Worm (Caenorhabditis elegans): ENCODE results near the gene cdka-1.

- TF ChIP-seq cog-1 (tag; optimal IDR thresholded peaks at IDR 0.05) (no peak), flt-1 (GFP tag; IDR thresholded peaks at IDR 0.05) (no peak), ref-1 (GFP tag; conservative IDR thresholded peaks at IDR 0.05) (no peak), klf-2 (GFP tag; conservative IDR thresholded peaks at IDR 0.05) (no peak), med-1 (GFP tag; optimal IDR thresholded peaks at IDR 0.05; ENCODE audit: insufficient read depth) (no peak), ztf-29 (GFP tag; IDR thresholded peaks at IDR 0.05) (no peak), ztf-23 (GFP tag; IDR thresholded peaks at IDR 0.05) (no peak), T22C8.4 (GFP tag; IDR thresholded peaks at IDR 0.05) (no peak)
Measured at ce11 chrIII:4671949-4672348, 13.4 kb downstream of the cdka-1 start, which contains the start of gene srg-13.

Data from whole organism, midembryonic.